Worm (Caenorhabditis elegans) whole organism, L1 larva: ENCODE measurements around the gene hcp-2.

Experiments used
- C34B4.2 ChIP-seq: sonication (generic microtip); optimal IDR thresholded peaks from 2 replicates; lab custom pipeline; 2017; ENCODE audit warnings: mild to moderate bottlenecking, missing genetic modification characterization, missing compliant biosample characterization
- F16B12.6 ChIP-seq: fragments of 150-350 bp; optimal IDR thresholded peaks from 2 replicates; lab custom pipeline; 2014; ENCODE audit warnings: missing biosample characterization, missing genetic modification characterization
- blmp-1 ChIP-seq: fragments of 150-350 bp; optimal IDR thresholded peaks from 2 replicates; lab custom pipeline; 2014; ENCODE audit warnings: missing biosample characterization, missing genetic modification characterization
- ceh-8 ChIP-seq: fragments of 200-800 bp; sonication (Bioruptor generic); optimal IDR thresholded peaks from 2 replicates; lab custom pipeline; 2018; ENCODE audit warnings: mild to moderate bottlenecking, missing genetic modification characterization, moderate library complexity, missing compliant biosample characterization
- ces-1 ChIP-seq: fragments of 150-350 bp; optimal IDR thresholded peaks from 2 replicates; lab custom pipeline; 2014; ENCODE audit warnings: missing biosample characterization, missing genetic modification reagents, missing genetic modification characterization
- dsc-1 ChIP-seq: sonication (generic microtip); optimal IDR thresholded peaks from 2 replicates; lab custom pipeline; 2016; ENCODE audit warnings: mild to moderate bottlenecking, missing genetic modification characterization, missing compliant biosample characterization
- efl-1 ChIP-seq, 4 experiments: fragments of 150-350 bp; optimal IDR thresholded peaks in 3 of 4; peaks in 1 of 4; 1 replicate in 1 of 4; 2 replicates in 3 of 4; lab custom pipeline; 2014; ENCODE audit warnings: missing biosample characterization in 2 of 4, missing genetic modification characterization in 2 of 4, missing genetic modification reagents in 2 of 4
- elt-2 ChIP-seq: sonication (generic microtip); optimal IDR thresholded peaks from 2 replicates; lab custom pipeline; 2016; ENCODE audit warnings: missing genetic modification characterization, mild to moderate bottlenecking, inconsistent platforms, missing compliant biosample characterization, missing genetic modification reagents
- elt-3 ChIP-seq, 6 experiments: fragments of 150-350 bp in 1 of 6; sonication (generic microtip); optimal IDR thresholded peaks; 2 replicates each; lab custom pipeline; 2017 to 2018; ENCODE audit warnings: missing biosample characterization in 6 of 6, missing genetic modification characterization in 6 of 6, inconsistent platforms in 1 of 6
- fkh-10 ChIP-seq: sonication (generic microtip); optimal IDR thresholded peaks from 2 replicates; lab custom pipeline; 2017; ENCODE audit warnings: missing biosample characterization, missing genetic modification reagents, missing genetic modification characterization
- fos-1 ChIP-seq: fragments of 150-350 bp; optimal IDR thresholded peaks from 2 replicates; lab custom pipeline; 2014; ENCODE audit warnings: missing biosample characterization, missing genetic modification characterization
- hpl-2 ChIP-seq: fragments of 150-350 bp; optimal IDR thresholded peaks from 2 replicates; lab custom pipeline; 2014; ENCODE audit warnings: missing biosample characterization, missing genetic modification reagents, missing genetic modification characterization
- irx-1 ChIP-seq: sonication (generic microtip); optimal IDR thresholded peaks from 2 replicates; lab custom pipeline; 2016; ENCODE audit warnings: missing genetic modification characterization, missing compliant biosample characterization
- isw-1 ChIP-seq: fragments of 200-800 bp; sonication (Bioruptor generic); IDR thresholded peaks from 2 replicates; pipeline ENCODE4 v1.3.6; 2022; ENCODE audit warnings: missing genetic modification characterization, missing compliant biosample characterization
- lin-13 ChIP-seq: fragments of 150-350 bp; optimal IDR thresholded peaks from 2 replicates; lab custom pipeline; 2014; ENCODE audit warnings: missing biosample characterization, missing genetic modification reagents, missing genetic modification characterization
- lin-14 ChIP-seq: fragments of 200-800 bp; sonication (Bioruptor generic); optimal IDR thresholded peaks from 2 replicates; lab custom pipeline; 2018; ENCODE audit warnings: mild to moderate bottlenecking, missing genetic modification characterization, moderate library complexity, missing compliant biosample characterization
- lin-35 ChIP-seq, 2 experiments: fragments of 150-350 bp; optimal IDR thresholded peaks; 2 replicates each; lab custom pipeline; 2014; ENCODE audit warnings: missing biosample characterization in 2 of 2, missing genetic modification characterization in 2 of 2, missing genetic modification reagents in 2 of 2
- mep-1 ChIP-seq: fragments of 150-350 bp; optimal IDR thresholded peaks from 2 replicates; lab custom pipeline; 2014; ENCODE audit warnings: missing biosample characterization, missing genetic modification characterization
- nhr-11 ChIP-seq: fragments of 150-350 bp; optimal IDR thresholded peaks from 2 replicates; lab custom pipeline; 2014; ENCODE audit warnings: missing biosample characterization, missing genetic modification characterization
- nhr-12 ChIP-seq: sonication (generic microtip); optimal IDR thresholded peaks from 2 replicates; lab custom pipeline; 2017; ENCODE audit warnings: missing biosample characterization, missing genetic modification characterization
- nhr-19 ChIP-seq: fragments of 200-800 bp; sonication (Bioruptor generic); conservative IDR thresholded peaks from 2 replicates; pipeline ENCODE4 v1.3.6; 2022; ENCODE audit warnings: missing genetic modification characterization, missing compliant biosample characterization
- nhr-20 ChIP-seq: sonication (generic microtip); optimal IDR thresholded peaks from 2 replicates; lab custom pipeline; 2016; ENCODE audit warnings: mild to moderate bottlenecking, missing genetic modification characterization, missing compliant biosample characterization
- nhr-237 ChIP-seq: fragments of 150-350 bp; optimal IDR thresholded peaks from 2 replicates; lab custom pipeline; 2014; ENCODE audit warnings: missing biosample characterization, missing genetic modification characterization
- nhr-28 ChIP-seq: fragments of 150-350 bp; optimal IDR thresholded peaks from 2 replicates; lab custom pipeline; 2014; ENCODE audit warnings: missing biosample characterization, missing genetic modification characterization
- nhr-71 ChIP-seq: sonication (generic microtip); optimal IDR thresholded peaks from 2 replicates; lab custom pipeline; 2016; ENCODE audit warnings: mild to moderate bottlenecking, missing genetic modification characterization, moderate library complexity, missing compliant biosample characterization
- nhr-77 ChIP-seq: fragments of 150-350 bp; optimal IDR thresholded peaks from 2 replicates; lab custom pipeline; 2014; ENCODE audit warnings: missing biosample characterization, missing genetic modification characterization
- nhr-85 ChIP-seq: sonication (generic microtip); peaks from one replicate; lab custom pipeline; 2016; ENCODE audit warnings: missing genetic modification characterization, inconsistent platforms, missing compliant biosample characterization
- nhr-90 ChIP-seq: sonication (generic microtip); optimal IDR thresholded peaks from 2 replicates; lab custom pipeline; 2016; ENCODE audit warnings: mild to moderate bottlenecking, missing genetic modification characterization, missing compliant biosample characterization; ENCODE audit not compliant: poor library complexity
- snu-23 ChIP-seq: sonication (generic microtip); optimal IDR thresholded peaks from 2 replicates; lab custom pipeline; 2016; ENCODE audit warnings: missing genetic modification characterization, missing compliant biosample characterization
- tbx-2 ChIP-seq: sonication (generic microtip); optimal IDR thresholded peaks from 2 replicates; lab custom pipeline; 2016; ENCODE audit warnings: missing genetic modification characterization, missing compliant biosample characterization
- unc-86 ChIP-seq: sonication (generic microtip); optimal IDR thresholded peaks from 2 replicates; lab custom pipeline; 2016; ENCODE audit warnings: missing genetic modification characterization, missing compliant biosample characterization
- unc-98 ChIP-seq: fragments of 200-800 bp; sonication (Bioruptor generic); IDR thresholded peaks from 2 replicates; pipeline ENCODE4 v1.3.6; 2022; ENCODE audit warnings: missing genetic modification characterization, missing compliant biosample characterization
- vab-15 ChIP-seq: sonication (generic microtip); optimal IDR thresholded peaks from 2 replicates; lab custom pipeline; 2017; ENCODE audit warnings: missing genotype, mild to moderate bottlenecking, missing genetic modification characterization, missing compliant biosample characterization
- zag-1 ChIP-seq: fragments of 150-350 bp; optimal IDR thresholded peaks from 2 replicates; lab custom pipeline; 2014; ENCODE audit warnings: missing biosample characterization, missing genetic modification characterization
- ztf-11 ChIP-seq, 2 experiments: sonication (generic microtip); optimal IDR thresholded peaks; 2 replicates each; lab custom pipeline; 2016 to 2017; ENCODE audit warnings: missing genetic modification characterization in 2 of 2, missing biosample characterization in 1 of 2, missing compliant biosample characterization in 1 of 2

hcp-2 gene

DNA sequence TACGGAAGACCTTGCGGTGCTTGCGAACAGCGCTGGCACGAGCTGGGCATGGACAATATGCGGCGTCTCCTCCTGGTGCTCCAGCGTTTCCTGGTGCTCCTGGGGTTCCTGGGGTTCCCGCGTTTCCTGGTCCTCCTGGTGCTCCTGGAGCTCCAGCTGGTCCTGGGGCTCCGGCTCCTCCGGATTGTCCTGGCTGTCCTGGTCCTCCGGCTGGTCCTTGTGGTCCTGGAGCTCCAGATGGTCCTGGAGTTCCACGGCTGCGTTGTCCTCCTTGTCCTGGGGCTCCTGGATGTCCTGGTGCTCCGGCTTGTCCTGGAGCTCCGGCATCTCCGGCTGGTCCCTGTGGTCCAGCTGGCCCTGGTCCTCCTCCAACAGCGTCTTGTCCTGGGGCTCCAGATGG is 13.3 kb upstream of the hcp-2 start:
- TF ChIP-seq fos-1: no peak
- no peak for TF ChIP-seq nhr-20 (tag; lab: Kevin White, UChicago)
- TF ChIP-seq vab-15: no peak
- TF ChIP-seq ceh-8 (GFP tag; lab: Kevin White, UChicago): no peak

DNA sequence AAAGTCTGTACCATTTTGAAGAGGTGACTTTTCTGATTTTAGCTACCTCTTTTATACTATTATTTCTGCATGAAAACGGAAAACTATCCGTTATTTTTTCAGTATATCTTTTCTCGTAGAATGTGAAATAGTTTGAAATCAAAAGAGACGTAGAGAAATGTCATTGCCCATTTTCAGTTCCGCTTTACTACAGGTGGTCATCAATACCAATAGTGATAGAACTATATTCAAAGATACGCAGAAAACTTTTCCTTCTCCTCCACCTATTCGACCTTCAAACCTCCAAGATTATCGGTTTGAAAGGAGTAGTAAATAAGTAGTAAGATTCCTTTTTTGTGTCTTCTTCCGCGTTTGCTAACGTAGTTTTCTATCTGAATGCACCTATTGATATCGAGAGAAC is 12.3 kb upstream of the hcp-2 start, which contains the start of gene col-147:
Gene col-147, minus strand, starts transcription at position 26 of the 400 bp plus-strand sequence.
- peak; percentile 30 for TF ChIP-seq nhr-19 (GFP tag; lab: Robert Waterston, UW)
- peak in 1 of 2 experiments; percentile 43 for TF ChIP-seq lin-35 (GFP tag; optimal IDR thresholded peaks at IDR 0.05; lab: Kevin White, UChicago)
- TF ChIP-seq ztf-11 (tag; optimal IDR thresholded peaks at IDR 0.05; lab: Kevin White, UChicago): no peak
- TF ChIP-seq nhr-90: peak; percentile 48
- peak; percentile 88 for TF ChIP-seq lin-14 (GFP tag; lab: Kevin White, UChicago)
- peak; percentile 1 for TF ChIP-seq fos-1
- TF ChIP-seq snu-23 (GFP tag; lab: Kevin White, UChicago): peak; percentile 70
- TF ChIP-seq nhr-237 (tag; lab: Kevin White, UChicago): no peak
- peak; percentile 39 for TF ChIP-seq mep-1 (tag; lab: Kevin White, UChicago)
- TF ChIP-seq efl-1 (optimal IDR thresholded peaks at IDR 0.05; lab: Kevin White, UChicago): peak in 1 of 2 experiments; percentile 2
- no peak for TF ChIP-seq efl-1 (GFP tag; optimal IDR thresholded peaks at IDR 0.05 in 1 of 2; lab: Kevin White, UChicago)
- peak; percentile 22 for TF ChIP-seq tbx-2 (tag; lab: Kevin White, UChicago)
- peak; percentile 66 for TF ChIP-seq blmp-1 (tag; lab: Kevin White, UChicago)
- TF ChIP-seq nhr-85 (tag; lab: Kevin White, UChicago): peak; percentile 91
- TF ChIP-seq elt-3 (tag; optimal IDR thresholded peaks at IDR 0.05; lab: Kevin White, UChicago): peak in 5 of 6 experiments; percentile 10 to 93 (median 74)
- TF ChIP-seq irx-1: peak; percentile 3
- TF ChIP-seq nhr-71 (tag; lab: Kevin White, UChicago): peak; percentile 47
- TF ChIP-seq nhr-20 (tag; lab: Kevin White, UChicago): peak; percentile 70
- no peak for TF ChIP-seq F16B12.6 (tag; lab: Kevin White, UChicago)
- no peak for TF ChIP-seq nhr-12 (tag; lab: Kevin White, UChicago)
- TF ChIP-seq, all 84 proteins: peak for 15

DNA sequence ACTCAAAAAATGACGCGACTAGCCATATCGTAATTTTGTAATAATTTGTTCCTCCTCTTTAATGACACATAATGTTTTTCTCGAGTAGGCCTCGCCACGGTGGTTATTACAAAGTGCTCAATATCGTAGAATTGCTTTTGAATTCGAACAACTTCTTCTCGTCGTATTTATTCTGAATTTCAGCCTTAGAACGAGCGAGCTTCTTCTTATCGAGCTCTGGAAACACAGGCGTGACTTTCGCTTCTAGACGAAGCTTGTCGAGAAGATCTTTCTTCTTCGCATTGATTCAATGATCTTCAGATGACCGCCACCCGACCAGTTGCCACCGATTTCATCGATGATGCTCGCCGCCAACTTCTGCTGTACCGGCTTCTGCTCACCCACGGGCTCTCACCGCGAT is 5.6 kb downstream of the hcp-2 start, which contains the start of gene T06E4.21:
Gene T06E4.21, plus strand, starts transcription at position 301 of the 400 bp plus-strand sequence.
- TF ChIP-seq zag-1 (tag; lab: Kevin White, UChicago) (no peak), isw-1 (GFP tag; lab: Robert Waterston, UW) (no peak), ces-1 (GFP tag; lab: Kevin White, UChicago) (no peak), nhr-11 (tag; lab: Kevin White, UChicago) (no peak), nhr-71 (tag; lab: Kevin White, UChicago) (no peak), unc-86 (tag; lab: Kevin White, UChicago) (no peak), unc-98 (GFP tag; lab: Robert Waterston, UW) (no peak), elt-2 (no peak), fkh-10 (GFP tag; lab: Kevin White, UChicago) (no peak), nhr-237 (tag; lab: Kevin White, UChicago) (no peak), snu-23 (GFP tag; lab: Kevin White, UChicago) (no peak), lin-13 (no peak), C34B4.2 (tag; lab: Kevin White, UChicago) (no peak), ztf-11 (tag; optimal IDR thresholded peaks at IDR 0.05; lab: Kevin White, UChicago) (no peak), efl-1 (optimal IDR thresholded peaks at IDR 0.05; lab: Kevin White, UChicago) (no peak), efl-1 (GFP tag; optimal IDR thresholded peaks at IDR 0.05 in 1 of 2; lab: Kevin White, UChicago) (no peak), nhr-28 (tag; lab: Kevin White, UChicago) (no peak), hpl-2 (GFP tag; lab: Kevin White, UChicago) (no peak), dsc-1 (tag; lab: Kevin White, UChicago) (no peak), nhr-77 (tag; lab: Kevin White, UChicago) (no peak)
